Worm (Caenorhabditis elegans): ENCODE data around the gene Y97E10C.1.

- TF ChIP-seq klf-2 (GFP tag; conservative IDR thresholded peaks at IDR 0.05) (no peak), ztf-29 (GFP tag; IDR thresholded peaks at IDR 0.05) (no peak), ref-1 (GFP tag; conservative IDR thresholded peaks at IDR 0.05) (no peak), tab-1 (GFP tag; IDR thresholded peaks at IDR 0.05) (no peak)
Measured at ce11 chrV:7733240-7733765, 4.6 kb downstream of the Y97E10C.1 start.

All from whole organism, midembryonic.